Worm (Caenorhabditis elegans) whole organism, L2 larva: ENCODE results near the gene spp-24.
A peak's percentile ranks its signal among the peaks of the same experiment; 100 is the strongest.

ENCODE experiments used
- C34F6.9 ChIP-seq: fragments of 150-350 bp; optimal IDR thresholded peaks from 2 replicates; lab custom pipeline; 2014; ENCODE audit warnings: missing biosample characterization, missing genetic modification characterization
- R02D3.7 ChIP-seq: fragments of 150-350 bp; optimal IDR thresholded peaks from 2 replicates; lab custom pipeline; 2014; ENCODE audit warnings: missing biosample characterization, missing genetic modification characterization
- Y55F3AM.14 ChIP-seq: fragments of 200-800 bp; sonication (Bioruptor generic); optimal IDR thresholded peaks from 2 replicates; lab custom pipeline; 2018; ENCODE audit warnings: mild to moderate bottlenecking, missing genetic modification characterization, missing compliant biosample characterization
- ZK546.5 ChIP-seq: sonication (generic microtip); optimal IDR thresholded peaks from 2 replicates; lab custom pipeline; 2017; ENCODE audit warnings: missing biosample characterization, missing genetic modification characterization
- alr-1 ChIP-seq: fragments of 150-350 bp; optimal IDR thresholded peaks from 2 replicates; lab custom pipeline; 2014; ENCODE audit warnings: missing biosample characterization, missing genetic modification characterization
- aly-2 ChIP-seq: fragments of 150-350 bp; optimal IDR thresholded peaks from 2 replicates; lab custom pipeline; 2014; ENCODE audit warnings: missing biosample characterization, missing genetic modification characterization
- ama-1 ChIP-seq: fragments of 150-350 bp; optimal IDR thresholded peaks from 2 replicates; lab custom pipeline; 2018; ENCODE audit warnings: inconsistent platforms
- ceh-16 ChIP-seq: fragments of 150-350 bp; optimal IDR thresholded peaks from 2 replicates; lab custom pipeline; 2014; ENCODE audit warnings: missing biosample characterization, missing genetic modification characterization
- ceh-82 ChIP-seq: fragments of 150-350 bp; optimal IDR thresholded peaks from 2 replicates; lab custom pipeline; 2014; ENCODE audit warnings: missing biosample characterization, missing genetic modification characterization
- crh-2 ChIP-seq: sonication (generic microtip); optimal IDR thresholded peaks from 2 replicates; lab custom pipeline; 2017; ENCODE audit warnings: missing biosample characterization, missing genetic modification characterization
- dmd-4 ChIP-seq: sonication (generic microtip); optimal IDR thresholded peaks from 2 replicates; lab custom pipeline; 2017; ENCODE audit warnings: missing biosample characterization, missing genetic modification characterization
- egl-27 ChIP-seq: sonication (generic microtip); optimal IDR thresholded peaks from 3 replicates; lab custom pipeline; 2017; ENCODE audit warnings: missing biosample characterization, missing genetic modification reagents, missing genetic modification characterization
- elt-1 ChIP-seq: fragments of 150-350 bp; optimal IDR thresholded peaks from 2 replicates; lab custom pipeline; 2014; ENCODE audit warnings: missing biosample characterization, missing genetic modification characterization
- elt-3 ChIP-seq: sonication (generic microtip); optimal IDR thresholded peaks from 2 replicates; lab custom pipeline; 2017; ENCODE audit warnings: missing biosample characterization, missing genetic modification characterization
- fos-1 ChIP-seq: fragments of 150-350 bp; optimal IDR thresholded peaks from 2 replicates; lab custom pipeline; 2014; ENCODE audit warnings: missing biosample characterization, missing genetic modification characterization
- gmeb-1 ChIP-seq: fragments of 150-350 bp; optimal IDR thresholded peaks from 2 replicates; lab custom pipeline; 2014; ENCODE audit warnings: missing biosample characterization, missing genetic modification characterization
- lin-11 ChIP-seq: fragments of 150-350 bp; sonication (generic microtip); optimal IDR thresholded peaks from 2 replicates; lab custom pipeline; 2014; ENCODE audit warnings: missing biosample characterization, missing genetic modification characterization, inconsistent platforms, mixed read lengths
- lin-13 ChIP-seq: fragments of 150-350 bp; optimal IDR thresholded peaks from 2 replicates; lab custom pipeline; 2014; ENCODE audit warnings: missing biosample characterization, missing genetic modification reagents, missing genetic modification characterization
- lsy-2 ChIP-seq, 2 experiments: fragments of 150-350 bp in 1 of 2; sonication (generic microtip) in 1 of 2; optimal IDR thresholded peaks; 2 replicates each; lab custom pipeline; 2014 to 2017; ENCODE audit warnings: missing biosample characterization in 2 of 2, missing genetic modification characterization in 2 of 2
- mab-5 ChIP-seq: fragments of 150-350 bp; optimal IDR thresholded peaks from 2 replicates; lab custom pipeline; 2014; ENCODE audit warnings: missing biosample characterization, missing genetic modification characterization
- mbf-1 ChIP-seq: sonication (generic microtip); optimal IDR thresholded peaks from 2 replicates; lab custom pipeline; 2017; ENCODE audit warnings: missing biosample characterization, missing genetic modification characterization
- mdl-1 ChIP-seq, 2 experiments: fragments of 150-350 bp in 1 of 2; sonication (generic microtip) in 1 of 2; optimal IDR thresholded peaks; 2 replicates each; lab custom pipeline; 2017; ENCODE audit warnings: missing biosample characterization in 2 of 2, missing genetic modification characterization in 2 of 2
- nhr-10 ChIP-seq: sonication (generic microtip); optimal IDR thresholded peaks from 2 replicates; lab custom pipeline; 2017; ENCODE audit warnings: missing biosample characterization, missing genetic modification characterization
- nhr-11 ChIP-seq: fragments of 150-350 bp; optimal IDR thresholded peaks from 2 replicates; lab custom pipeline; 2014; ENCODE audit warnings: missing biosample characterization, missing genetic modification characterization
- nhr-129 ChIP-seq: fragments of 150-350 bp; optimal IDR thresholded peaks from 2 replicates; lab custom pipeline; 2014; ENCODE audit warnings: missing biosample characterization, missing genetic modification characterization
- nhr-21 ChIP-seq: fragments of 150-350 bp; optimal IDR thresholded peaks from 2 replicates; lab custom pipeline; 2014; ENCODE audit warnings: missing biosample characterization, missing genetic modification characterization
- nhr-23 ChIP-seq: fragments of 150-350 bp; optimal IDR thresholded peaks from 2 replicates; lab custom pipeline; 2014; ENCODE audit warnings: missing biosample characterization, missing genetic modification reagents, missing genetic modification characterization
- nhr-237 ChIP-seq: fragments of 150-350 bp; optimal IDR thresholded peaks from 2 replicates; lab custom pipeline; 2014; ENCODE audit warnings: missing biosample characterization, missing genetic modification characterization
- nhr-25 ChIP-seq: fragments of 150-350 bp; sonication (generic microtip); optimal IDR thresholded peaks from 3 replicates; lab custom pipeline; 2014; ENCODE audit warnings: missing biosample characterization, missing genetic modification characterization
- nhr-6 ChIP-seq: fragments of 150-350 bp; optimal IDR thresholded peaks from 2 replicates; lab custom pipeline; 2014; ENCODE audit warnings: missing biosample characterization, missing genetic modification characterization
- peb-1 ChIP-seq: fragments of 150-350 bp; optimal IDR thresholded peaks from 2 replicates; lab custom pipeline; 2014; ENCODE audit warnings: missing biosample characterization, missing genetic modification characterization
- sem-4 ChIP-seq: fragments of 150-350 bp; optimal IDR thresholded peaks from 2 replicates; lab custom pipeline; 2014; ENCODE audit warnings: missing biosample characterization, missing genetic modification reagents, missing genetic modification characterization
- skn-1 ChIP-seq: sonication (generic microtip); optimal IDR thresholded peaks from 2 replicates; lab custom pipeline; 2017; ENCODE audit warnings: missing biosample characterization, missing genetic modification characterization
- sma-9 ChIP-seq, 2 experiments: fragments of 150-350 bp in 1 of 2; sonication (generic microtip) in 1 of 2; optimal IDR thresholded peaks; 2 replicates each; lab custom pipeline; 2014 to 2016; ENCODE audit warnings: missing genetic modification characterization in 2 of 2, mild to moderate bottlenecking in 1 of 2, missing biosample characterization in 1 of 2, missing compliant biosample characterization in 1 of 2, missing genetic modification reagents in 1 of 2, moderate library complexity in 1 of 2
- snpc-4 ChIP-seq: fragments of 150-350 bp; optimal IDR thresholded peaks from 2 replicates; lab custom pipeline; 2014; ENCODE audit warnings: missing biosample characterization, missing genetic modification characterization
- zag-1 ChIP-seq: fragments of 150-350 bp; optimal IDR thresholded peaks from 2 replicates; lab custom pipeline; 2014; ENCODE audit warnings: missing biosample characterization, missing genetic modification characterization
- ztf-1 ChIP-seq: fragments of 200-800 bp; sonication (Bioruptor generic); conservative IDR thresholded peaks from 2 replicates; pipeline ENCODE4 v1.3.6; 2022; ENCODE audit warnings: missing genetic modification characterization, missing compliant biosample characterization
- ztf-11 ChIP-seq: sonication (generic microtip); optimal IDR thresholded peaks from 2 replicates; lab custom pipeline; 2017; ENCODE audit warnings: missing biosample characterization, missing genetic modification characterization
- ztf-4 ChIP-seq: fragments of 150-350 bp; optimal IDR thresholded peaks from 2 replicates; lab custom pipeline; 2014; ENCODE audit warnings: missing biosample characterization, missing genetic modification characterization

The spp-24 gene

DNA sequence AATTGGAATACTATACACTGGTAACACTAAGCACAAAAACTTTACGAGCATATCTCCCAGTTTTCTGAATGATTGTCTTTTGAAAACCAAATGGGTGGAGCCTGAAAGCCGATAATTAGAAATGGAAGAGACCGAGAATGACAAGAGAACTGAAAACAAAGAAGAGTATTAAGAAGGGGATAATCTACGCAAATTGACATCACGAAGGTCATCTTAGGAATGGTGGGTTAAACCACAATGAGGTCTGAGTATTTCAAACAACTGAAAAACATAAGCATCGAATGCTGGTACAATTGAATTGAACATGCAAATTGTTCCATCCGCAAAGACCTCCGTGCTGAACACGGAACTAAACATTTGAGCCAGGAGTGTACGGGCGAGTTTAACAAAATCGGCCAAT is at the start of gene spp-24:
Gene spp-24 (minus strand): TSS at position 101 of the 400 bp plus-strand sequence.
- no peak for TF ChIP-seq aly-2 (tag; lab: Kevin White, UChicago)
- no peak for TF ChIP-seq ztf-4 (tag; lab: Kevin White, UChicago)
- no peak for TF ChIP-seq R02D3.7
- no peak for TF ChIP-seq ceh-16 (tag; lab: Kevin White, UChicago)
- TF ChIP-seq fos-1 (tag; lab: Kevin White, UChicago) = no peak
- TF ChIP-seq ztf-11 (tag; lab: Kevin White, UChicago) = no peak
- no peak for TF ChIP-seq lin-13
- no peak for TF ChIP-seq nhr-129 (tag; lab: Kevin White, UChicago)
- no peak for TF ChIP-seq nhr-10
- TF ChIP-seq elt-3 = no peak
- TF ChIP-seq skn-1 = no peak
- TF ChIP-seq peb-1 (tag; lab: Kevin White, UChicago) = no peak
- TF ChIP-seq sma-9 (GFP tag; optimal IDR thresholded peaks at IDR 0.05; lab: Kevin White, UChicago) = no peak
- TF ChIP-seq sma-9 (tag; optimal IDR thresholded peaks at IDR 0.05; lab: Kevin White, UChicago) = no peak
- no peak for TF ChIP-seq sem-4 (tag; lab: Kevin White, UChicago)
- TF ChIP-seq nhr-11 = no peak

DNA sequence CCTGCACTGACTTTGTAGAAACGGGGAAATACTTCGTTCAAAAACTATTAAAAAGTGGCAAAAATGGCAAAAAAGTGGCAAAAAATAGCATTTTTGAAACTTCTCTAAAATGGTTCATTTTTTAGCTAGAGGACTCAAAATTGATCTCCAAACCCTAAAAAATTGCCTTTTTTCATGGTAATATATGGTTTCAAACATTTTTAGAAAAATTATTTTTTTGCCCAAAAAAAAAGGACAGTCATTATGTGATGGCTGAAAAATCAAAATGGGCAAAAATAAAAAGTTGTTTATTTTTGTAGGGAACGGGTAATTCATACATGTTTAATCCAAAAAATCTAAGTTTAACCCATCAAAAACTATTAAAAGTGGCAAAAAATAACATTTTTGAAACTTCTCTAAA is 48.6 kb upstream of the spp-24 start:
- TF ChIP-seq snpc-4 (tag; lab: Kevin White, UChicago) = no peak
- no peak for TF ChIP-seq gmeb-1 (tag; lab: Kevin White, UChicago)
- TF ChIP-seq elt-1 (tag; lab: Kevin White, UChicago) = no peak

DNA sequence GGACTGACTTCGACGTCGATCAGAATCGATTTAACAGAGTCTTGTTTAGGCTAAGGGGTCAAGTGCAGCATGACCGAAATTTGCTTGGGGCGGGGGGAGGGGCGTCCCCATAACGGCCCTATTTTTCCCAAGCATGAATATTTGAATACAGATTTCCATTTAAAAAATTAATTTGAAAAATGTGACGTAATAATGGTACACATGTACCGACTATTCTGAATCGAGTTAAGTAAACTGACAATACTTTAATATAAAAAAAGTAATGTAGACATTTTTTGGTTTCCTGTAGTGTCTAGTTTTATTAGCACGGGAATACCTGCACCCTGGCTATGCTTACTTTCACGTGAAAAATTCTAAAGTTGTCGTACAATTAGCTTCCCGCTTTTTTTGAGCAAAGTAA is 47.5 kb upstream of the spp-24 start:
- no peak for TF ChIP-seq nhr-11
- TF ChIP-seq crh-2 (tag; lab: Kevin White, UChicago) = no peak
- no peak for TF ChIP-seq ceh-82 (tag; lab: Kevin White, UChicago)
- no peak for TF ChIP-seq nhr-129 (tag; lab: Kevin White, UChicago)
- no peak for TF ChIP-seq ceh-16 (tag; lab: Kevin White, UChicago)
- no peak for TF ChIP-seq nhr-6 (tag; lab: Kevin White, UChicago)
- TF ChIP-seq ama-1 (lab: Kevin White, UChicago) = no peak
- TF ChIP-seq ztf-11 (tag; lab: Kevin White, UChicago) = no peak
- no peak for TF ChIP-seq fos-1 (tag; lab: Kevin White, UChicago)
- no peak for TF ChIP-seq aly-2 (tag; lab: Kevin White, UChicago)
- no peak for TF ChIP-seq mbf-1 (tag; lab: Kevin White, UChicago)
- no peak for TF ChIP-seq nhr-25
- no peak for TF ChIP-seq nhr-10
- no peak for TF ChIP-seq nhr-21 (tag; lab: Kevin White, UChicago)
- no peak for TF ChIP-seq sma-9 (GFP tag; optimal IDR thresholded peaks at IDR 0.05; lab: Kevin White, UChicago)
- no peak for TF ChIP-seq sma-9 (tag; optimal IDR thresholded peaks at IDR 0.05; lab: Kevin White, UChicago)
- TF ChIP-seq mdl-1 (tag; optimal IDR thresholded peaks at IDR 0.05; lab: Kevin White, UChicago) = no peak
- TF ChIP-seq egl-27 = no peak
- no peak for TF ChIP-seq lin-11 (tag; lab: Kevin White, UChicago)
- TF ChIP-seq nhr-23 (tag; lab: Kevin White, UChicago) = no peak

DNA sequence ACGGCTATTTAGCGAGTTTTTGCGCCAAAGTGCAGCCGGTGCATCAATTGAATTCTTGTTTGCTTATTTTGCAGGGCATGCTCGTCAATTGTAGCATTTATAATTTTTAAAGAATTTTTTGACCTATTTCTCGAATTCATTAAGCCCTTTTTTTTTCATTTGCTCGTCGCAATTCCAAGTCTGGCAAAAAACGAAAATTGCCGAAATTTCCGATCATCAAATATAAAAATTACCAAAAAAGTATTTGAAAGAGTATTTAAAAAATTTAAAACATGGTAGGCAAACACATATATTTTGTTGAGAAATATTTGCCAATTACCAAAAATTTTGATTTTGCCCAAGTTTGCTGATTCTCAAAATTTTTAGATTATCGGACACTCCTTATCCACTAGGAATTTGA is 44.8 kb upstream of the spp-24 start, which contains the start of gene C50D2.6:
Gene C50D2.6 (plus strand): TSS at position 301 of the 400 bp plus-strand sequence.
- TF ChIP-seq zag-1 (tag; lab: Kevin White, UChicago) (no peak), Y55F3AM.14 (GFP tag; lab: Kevin White, UChicago) (no peak)

DNA sequence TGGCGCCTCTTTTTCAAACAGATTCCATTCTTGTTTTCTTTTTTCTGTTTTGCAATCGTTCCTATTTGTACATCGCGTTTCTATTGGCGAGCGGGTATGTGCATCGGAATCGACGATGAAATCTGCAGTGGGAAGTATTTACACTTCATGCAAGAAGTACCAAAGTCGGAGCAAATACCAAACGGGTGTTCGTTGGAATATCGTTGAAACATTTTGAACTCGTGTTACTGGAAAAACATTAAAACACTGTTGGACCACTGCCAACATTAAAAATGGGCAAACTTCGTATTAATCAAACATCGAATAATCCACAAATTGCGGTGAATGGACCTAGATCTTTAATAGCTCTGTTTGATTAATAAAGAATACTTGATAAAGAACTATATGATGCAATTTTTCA is 39.8 kb upstream of the spp-24 start, which contains the start of gene C23H3.9:
Gene C23H3.9 (minus strand): TSS at position 101 of the 400 bp plus-strand sequence.
- no peak for TF ChIP-seq ama-1 (lab: Kevin White, UChicago)
- TF ChIP-seq aly-2 (tag; lab: Kevin White, UChicago) = no peak

DNA sequence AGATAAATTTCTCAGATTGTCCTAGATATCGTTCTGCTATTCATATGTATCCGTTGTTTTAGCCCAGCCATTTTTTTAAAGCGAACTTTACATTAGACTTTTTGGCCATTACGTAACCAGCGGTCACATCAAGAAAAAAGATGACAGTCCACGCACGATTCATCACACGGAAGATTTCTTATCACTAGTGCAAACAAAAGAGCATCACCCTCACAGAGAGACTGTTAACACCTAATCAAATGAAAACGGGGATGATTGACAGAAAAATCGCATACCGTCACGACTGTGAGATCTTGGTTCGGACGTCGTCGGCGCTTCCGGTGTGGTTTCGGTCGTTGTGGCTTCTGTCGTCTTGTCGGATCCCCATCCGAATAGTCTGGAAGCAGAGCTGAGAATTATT is 37.3 kb upstream of the spp-24 start:
- TF ChIP-seq ztf-4 (tag; lab: Kevin White, UChicago) = no peak
- TF ChIP-seq fos-1 (tag; lab: Kevin White, UChicago) = peak; percentile 66

DNA sequence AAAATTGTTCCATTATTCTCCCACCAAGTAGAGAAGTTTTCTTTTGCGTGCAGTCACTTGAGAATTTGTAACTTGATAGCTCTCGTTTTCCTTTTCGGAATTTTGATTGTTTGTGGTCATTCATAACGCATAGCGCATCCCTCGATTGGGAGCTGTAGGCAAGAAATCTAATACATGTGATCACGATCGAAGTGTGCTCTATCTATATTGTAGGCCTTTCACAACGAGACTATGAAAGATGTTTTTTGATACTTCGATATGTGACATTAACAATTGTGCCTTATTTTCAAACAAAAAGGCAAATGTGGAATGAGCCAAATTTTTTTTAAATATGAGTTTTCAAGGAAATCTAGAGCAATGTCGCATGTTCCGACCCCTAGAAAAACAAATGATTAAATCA is 36.5 kb upstream of the spp-24 start:
- TF ChIP-seq dmd-4 (tag; lab: Kevin White, UChicago) (no peak), nhr-25 (no peak), skn-1 (no peak), Y55F3AM.14 (GFP tag; lab: Kevin White, UChicago) (no peak), ama-1 (lab: Kevin White, UChicago) (no peak), fos-1 (tag; lab: Kevin White, UChicago) (no peak), R02D3.7 (no peak), crh-2 (tag; lab: Kevin White, UChicago) (no peak), lin-11 (tag; lab: Kevin White, UChicago) (no peak), mab-5 (tag; lab: Kevin White, UChicago) (no peak), ZK546.5 (tag; lab: Kevin White, UChicago) (no peak), ceh-16 (tag; lab: Kevin White, UChicago) (no peak), lsy-2 (tag; optimal IDR thresholded peaks at IDR 0.05; lab: Kevin White, UChicago) (no peak), nhr-11 (no peak), ztf-1 (GFP tag; lab: Robert Waterston, UW) (no peak), C34F6.9 (no peak), nhr-237 (tag; lab: Kevin White, UChicago) (no peak), sma-9 (GFP tag; optimal IDR thresholded peaks at IDR 0.05; lab: Kevin White, UChicago) (no peak), sma-9 (tag; optimal IDR thresholded peaks at IDR 0.05; lab: Kevin White, UChicago) (no peak), alr-1 (tag; lab: Kevin White, UChicago) (no peak)
